Worm (Caenorhabditis elegans) whole organism, young adult: ENCODE measurements around the gene cpg-24.

Experiments used
- F22D6.2 ChIP-seq: sonication (generic microtip); optimal IDR thresholded peaks from 2 replicates; lab custom pipeline; 2016; ENCODE audit warnings: mild to moderate bottlenecking, missing genetic modification characterization, missing compliant biosample characterization
- F33H1.4 ChIP-seq: fragments of 200-800 bp; sonication (Bioruptor generic); IDR thresholded peaks from 2 replicates; pipeline ENCODE4 v1.3.6; 2022; ENCODE audit warnings: missing genetic modification reagents, missing genetic modification characterization, missing compliant biosample characterization
- aptf-3 ChIP-seq: fragments of 200-800 bp; sonication (Bioruptor generic); IDR thresholded peaks from 2 replicates; pipeline ENCODE4 v1.3.6; 2022; ENCODE audit warnings: missing genetic modification characterization, missing compliant biosample characterization
- ets-4 ChIP-seq: fragments of 200-800 bp; sonication (Bioruptor generic); optimal IDR thresholded peaks from 2 replicates; lab custom pipeline; 2018; ENCODE audit warnings: mild to moderate bottlenecking, missing genetic modification characterization, missing compliant biosample characterization
- mcd-1 ChIP-seq: fragments of 200-800 bp; sonication (Bioruptor generic); IDR thresholded peaks from 2 replicates; pipeline ENCODE4 v1.3.6; 2022; ENCODE audit warnings: missing genetic modification reagents, missing genetic modification characterization, missing compliant biosample characterization
- nhr-179 ChIP-seq: sonication (generic microtip); optimal IDR thresholded peaks from 2 replicates; lab custom pipeline; 2016; ENCODE audit warnings: mild to moderate bottlenecking, missing genetic modification characterization, missing compliant biosample characterization
- pha-4 ChIP-seq: fragments of 150-350 bp; sonication (generic microtip); optimal IDR thresholded peaks from 2 replicates; lab custom pipeline; 2014; ENCODE audit warnings: missing biosample characterization, missing genetic modification reagents, missing genetic modification characterization
- snpc-1.3 ChIP-seq: sonication (generic microtip); optimal IDR thresholded peaks from 2 replicates; lab custom pipeline; 2017; ENCODE audit warnings: missing genetic modification characterization, mild to moderate bottlenecking, missing compliant biosample characterization, antibody characterized with exemption, moderate library complexity, missing genotype, missing genetic modification reagents; ENCODE audit not compliant: insufficient read depth
- snpc-4 ChIP-seq, 5 experiments: fragments of 150-350 bp in 1 of 5; sonication (generic microtip) in 4 of 5; optimal IDR thresholded peaks; 2 replicates each; lab custom pipeline; 2014 to 2018; ENCODE audit warnings: missing genetic modification characterization in 5 of 5, missing biosample characterization in 3 of 5, antibody characterized with exemption in 2 of 5, mild to moderate bottlenecking in 2 of 5, missing compliant biosample characterization in 2 of 5, missing genotype in 2 of 5, moderate library complexity in 2 of 5, missing genetic modification reagents in 1 of 5
- tlf-1 ChIP-seq: fragments of 200-800 bp; sonication (Bioruptor generic); optimal IDR thresholded peaks from 2 replicates; lab custom pipeline; 2018; ENCODE audit warnings: mild to moderate bottlenecking, missing genetic modification characterization, missing compliant biosample characterization
- zim-3 ChIP-seq: sonication (generic microtip); optimal IDR thresholded peaks from 2 replicates; lab custom pipeline; 2017; ENCODE audit warnings: mild to moderate bottlenecking, missing genetic modification characterization, moderate library complexity, missing compliant biosample characterization

DNA sequence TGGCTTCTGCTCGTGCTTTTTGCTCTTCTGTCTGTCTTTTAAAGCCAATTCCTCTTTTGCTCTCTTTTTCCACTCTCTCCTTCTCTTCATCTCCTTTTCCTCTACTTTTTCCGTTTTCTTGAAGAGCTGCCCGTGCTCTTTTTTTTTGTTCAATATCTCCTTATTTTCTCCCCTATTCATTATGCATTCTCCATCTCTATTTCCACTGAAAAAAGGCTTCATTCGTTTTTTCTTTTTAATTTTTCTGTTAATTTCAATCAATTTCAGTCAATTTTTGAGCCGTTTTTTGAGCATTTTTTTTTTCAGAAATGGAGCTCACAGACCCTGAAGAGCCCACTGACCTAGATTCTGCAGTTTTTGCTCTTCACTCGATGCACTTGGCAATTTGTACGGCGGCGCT, 40.6 kb downstream of the cpg-24 start, which contains the start of gene Y41D4B.1:
- TF ChIP-seq F33H1.4 (GFP tag; lab: Robert Waterston, UW) (no peak), snpc-4 (GFP tag; optimal IDR thresholded peaks at IDR 0.05; lab: Kevin White, UChicago) (no peak), snpc-4 (tag; optimal IDR thresholded peaks at IDR 0.05; lab: Kevin White, UChicago) (no peak), nhr-179 (tag; lab: Kevin White, UChicago) (no peak), snpc-1.3 (no peak), tlf-1 (GFP tag; lab: Kevin White, UChicago) (no peak), aptf-3 (no peak), mcd-1 (GFP tag; lab: Robert Waterston, UW) (no peak), pha-4 (no peak), F22D6.2 (tag; lab: Kevin White, UChicago) (no peak), ets-4 (no peak), zim-3 (tag; lab: Kevin White, UChicago) (no peak)
